Worm (Caenorhabditis elegans) whole organism, L2 larva: ENCODE results near the gene F55G11.10.

ENCODE experiments used
- ama-1 ChIP-seq: fragments of 150-350 bp; optimal IDR thresholded peaks from 2 replicates; lab custom pipeline; 2018; ENCODE audit warnings: inconsistent platforms
- dmd-4 ChIP-seq: sonication (generic microtip); optimal IDR thresholded peaks from 2 replicates; lab custom pipeline; 2017; ENCODE audit warnings: missing biosample characterization, missing genetic modification characterization
- unc-62 ChIP-seq: fragments of 150-350 bp; optimal IDR thresholded peaks from 2 replicates; lab custom pipeline; 2014; ENCODE audit warnings: missing biosample characterization, missing genetic modification reagents, missing genetic modification characterization

- no peak for TF ChIP-seq unc-62 (GFP tag; lab: Kevin White, UChicago)
- TF ChIP-seq ama-1 (lab: Kevin White, UChicago) = no peak
- no peak for TF ChIP-seq dmd-4 (tag; lab: Kevin White, UChicago)
Measured at ce11 chrIV:12978307-12979036, 29.9 kb downstream of the F55G11.10 start, which contains the start of gene K10D11.2.
